Worm (Caenorhabditis elegans) whole organism, dauer: ENCODE measurements around the gene Y73C8B.9.

Experiments used
- unc-62 ChIP-seq: sonication (generic microtip); optimal IDR thresholded peaks from 2 replicates; lab custom pipeline; 2017; ENCODE audit warnings: missing biosample characterization, missing genetic modification reagents, missing genetic modification characterization

Gene Y73C8B.9

ce11 chrV:3241175-3241574 is 47.8 kb downstream of the Y73C8B.9 start, which contains the start of gene srj-11:
Gene srj-11 (plus strand): TSS chrV:3241424.
- no peak for TF ChIP-seq unc-62 (GFP tag; lab: Kevin White, UChicago)

DNA sequence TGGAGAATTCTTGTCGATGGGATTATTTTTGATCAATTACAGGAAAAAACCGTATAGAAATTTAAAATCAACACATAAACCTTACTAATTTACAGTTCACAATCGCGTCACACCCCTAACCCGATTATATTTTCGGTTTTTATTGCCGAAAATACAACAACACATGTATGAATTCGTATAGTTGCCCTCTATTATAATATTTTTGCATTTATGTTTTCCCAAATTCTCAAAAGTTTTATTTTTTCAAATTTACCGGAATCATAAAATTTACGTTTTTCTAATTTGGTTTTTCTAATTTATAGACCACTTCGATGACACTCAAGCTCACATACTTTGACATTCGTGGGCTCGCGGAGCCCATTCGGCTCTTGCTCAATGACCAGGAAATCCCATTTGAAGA is 49.6 kb downstream of the Y73C8B.9 start, which contains the start of gene gst-23:
TSS of gene gst-23 (plus strand) at position 301 of the 400 bp plus-strand sequence.
- no peak for TF ChIP-seq unc-62 (GFP tag; lab: Kevin White, UChicago)
